Worm (Caenorhabditis elegans): ENCODE data around the gene T25B9.6.

DNA sequence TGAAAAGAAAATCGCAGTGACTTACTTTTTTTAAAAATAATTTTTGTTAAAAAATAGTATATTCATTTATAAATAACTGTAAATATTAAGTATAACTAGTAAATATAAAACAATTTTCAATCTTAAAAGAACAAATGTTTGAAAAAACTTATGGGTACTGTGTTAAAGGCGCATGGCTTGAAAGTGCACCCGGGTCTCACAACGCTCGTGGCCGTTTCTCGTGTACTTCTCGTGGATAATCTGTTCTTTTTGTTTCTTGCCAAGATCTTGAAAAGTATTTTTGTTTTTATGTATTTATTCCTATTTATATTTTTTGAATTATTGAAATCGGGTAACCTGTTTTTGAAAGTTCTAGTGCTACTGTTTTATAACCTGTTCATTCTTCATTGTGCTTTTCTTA is 8.1 kb downstream of the T25B9.6 start:
- TF ChIP-seq ama-1 (optimal IDR thresholded peaks at IDR 0.05) (no peak), hmbx-1 (tag; optimal IDR thresholded peaks at IDR 0.05) (no peak)
